Fruit fly (Drosophila melanogaster): ENCODE results near the gene CG18754.

Gene CG18754

DNA sequence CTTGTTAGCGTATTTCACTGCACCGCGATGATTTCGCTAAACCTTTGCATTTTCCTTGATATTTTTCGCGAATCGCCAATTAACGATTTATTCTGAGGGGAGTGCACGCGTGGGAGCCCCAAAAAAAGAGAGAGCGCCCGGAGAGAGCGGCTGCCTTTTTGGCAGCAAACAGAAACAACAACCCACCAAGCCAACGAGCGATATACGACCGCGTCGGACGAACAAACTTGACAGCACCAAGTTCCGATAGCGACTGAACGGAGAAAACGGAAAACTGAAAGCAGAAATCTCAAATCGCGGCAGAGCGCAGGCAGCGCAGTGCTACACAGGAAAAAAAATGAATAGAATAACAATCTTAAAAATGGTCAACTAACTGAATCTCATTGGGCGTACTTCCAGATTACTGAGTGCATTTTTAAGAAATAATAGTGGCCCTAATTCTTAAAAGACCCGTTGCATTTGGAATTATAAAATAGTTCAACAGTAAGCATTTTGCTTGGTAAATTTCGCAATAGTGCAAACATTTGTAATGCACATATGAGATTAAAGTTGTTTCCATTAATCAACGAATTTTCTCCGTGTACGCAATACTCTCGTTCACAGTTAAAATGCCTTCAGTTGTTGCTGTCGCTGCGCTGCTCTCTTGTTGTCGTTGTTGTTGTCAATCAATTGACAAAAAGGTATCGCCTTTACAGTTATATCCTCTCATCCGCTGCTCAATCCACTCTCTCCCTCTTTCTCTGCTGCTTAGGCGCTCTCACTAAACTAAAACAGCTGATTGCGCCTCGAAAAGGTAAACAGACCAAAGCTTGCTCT, 14.2 kb upstream of the CG18754 start, which contains the start of gene CG31145 (continued):
- TF ChIP-seq sr (GFP tag; IDR thresholded peaks at IDR 0.05) (peak; percentile 86), dimm (GFP tag; IDR thresholded peaks at IDR 0.05) (peak; percentile 96), pb (GFP tag; optimal IDR thresholded peaks at IDR 0.05) (peak; percentile 99), CG17359 (tag; optimal IDR thresholded peaks at IDR 0.05) (peak; percentile 100), ATbp (GFP tag; optimal IDR thresholded peaks at IDR 0.05) (peak; percentile 100), CG13287 (GFP tag; IDR thresholded peaks at IDR 0.05; ENCODE audit: partially characterized antibody) (peak; percentile 7; the same call in 1 of the 2 replicates), MBD-R2 (GFP tag; IDR thresholded peaks at IDR 0.05) (peak; percentile 98), CG30020 (tag; optimal IDR thresholded peaks at IDR 0.05) (peak; percentile 92), Side (GFP tag; optimal IDR thresholded peaks at IDR 0.05) (peak; percentile 100), kah (GFP tag; optimal IDR thresholded peaks at IDR 0.05) (peak; percentile 97), jumu (GFP tag; optimal IDR thresholded peaks at IDR 0.05) (peak; percentile 99), Gsc (GFP tag; IDR thresholded peaks at IDR 0.05) (no peak), Dbx (GFP tag; IDR thresholded peaks at IDR 0.05) (peak; percentile 99), Camta (GFP tag; optimal IDR thresholded peaks at IDR 0.05) (peak; percentile 100), mld (GFP tag; IDR thresholded peaks at IDR 0.05; ENCODE audit: partially characterized antibody) (peak; percentile 56; the same call in 1 of the 3 replicates), B-H1 (GFP tag; IDR thresholded peaks at IDR 0.05) (peak; percentile 99), CG10431 (GFP tag; optimal IDR thresholded peaks at IDR 0.05) (peak; percentile 96), luna (GFP tag; optimal IDR thresholded peaks at IDR 0.05) (peak; percentile 99), peb (GFP tag; IDR thresholded peaks at IDR 0.05) (peak; percentile 99), CG30403 (GFP tag; optimal IDR thresholded peaks at IDR 0.05) (peak; percentile 100), CG10462 (GFP tag; optimal IDR thresholded peaks at IDR 0.05) (peak; percentile 99), CG10565 (GFP tag; optimal IDR thresholded peaks at IDR 0.05) (peak; percentile 99), lmd (GFP tag; IDR thresholded peaks at IDR 0.05) (peak; percentile 100), jing (GFP tag; optimal IDR thresholded peaks at IDR 0.05) (peak; percentile 99), Lhr (GFP tag; optimal IDR thresholded peaks at IDR 0.05) (peak; percentile 98), CG12942 (GFP tag; optimal IDR thresholded peaks at IDR 0.05) (peak; percentile 99), Lpt (GFP tag; optimal IDR thresholded peaks at IDR 0.05) (no peak), CG6272 (GFP tag; IDR thresholded peaks at IDR 0.05) (peak; percentile 98), emc (GFP tag; optimal IDR thresholded peaks at IDR 0.05) (peak; percentile 99), Dip3 (GFP tag; optimal IDR thresholded peaks at IDR 0.05) (peak; percentile 99), phol (tag; optimal IDR thresholded peaks at IDR 0.05) (peak; percentile 99), Vsx1 (GFP tag; optimal IDR thresholded peaks at IDR 0.05) (peak; percentile 98), run (tag; optimal IDR thresholded peaks at IDR 0.05) (peak; percentile 99), gro (GFP tag; optimal IDR thresholded peaks at IDR 0.05) (peak; percentile 100), CG3065 (GFP tag; optimal IDR thresholded peaks at IDR 0.05) (peak; percentile 99), CrebB (tag; optimal IDR thresholded peaks at IDR 0.05) (peak; percentile 98), Dll (GFP tag; IDR thresholded peaks at IDR 0.05; ENCODE audit: partially characterized antibody) (no peak), CG18262 (tag; optimal IDR thresholded peaks at IDR 0.05) (peak; percentile 99), D19B (GFP tag; optimal IDR thresholded peaks at IDR 0.05) (peak; percentile 97), CG7987 (GFP tag; optimal IDR thresholded peaks at IDR 0.05) (peak; percentile 97), Gug (GFP tag; IDR thresholded peaks at IDR 0.05) (peak; percentile 98), CG9215 (GFP tag; IDR thresholded peaks at IDR 0.05) (peak; percentile 99), MESR4 (GFP tag; optimal IDR thresholded peaks at IDR 0.05) (peak; percentile 73), tin (GFP tag; optimal IDR thresholded peaks at IDR 0.05) (peak; percentile 99), cad (GFP tag; optimal IDR thresholded peaks at IDR 0.05) (no peak), CG33557 (GFP tag; optimal IDR thresholded peaks at IDR 0.05) (peak; percentile 87), CG18476 (GFP tag; optimal IDR thresholded peaks at IDR 0.05) (peak; percentile 99), CG10209 (GFP tag; optimal IDR thresholded peaks at IDR 0.05) (peak; percentile 100), CG4404 (GFP tag; IDR thresholded peaks at IDR 0.05) (peak; percentile 98)
